Fruit fly (Drosophila melanogaster): ENCODE data around the gene Peritrophin-15b.

The Peritrophin-15b gene

DNA sequence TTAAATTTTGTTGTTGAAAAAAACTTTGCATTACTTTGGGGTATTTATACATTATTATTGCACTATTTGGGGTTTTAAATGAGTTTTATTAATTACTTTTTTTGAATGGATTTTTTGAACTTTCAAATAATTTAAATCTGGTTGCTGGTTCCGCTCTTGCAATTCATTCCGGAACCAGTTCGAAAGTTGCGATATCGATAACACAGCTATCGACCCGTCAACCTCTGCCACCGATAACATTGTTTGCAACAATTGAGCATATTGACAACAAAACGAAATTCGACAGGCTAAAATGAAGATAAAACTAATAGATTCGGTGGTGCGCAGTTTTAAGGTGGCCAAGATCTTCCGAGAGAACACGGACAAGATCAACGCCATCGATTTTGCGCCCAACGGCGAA is 20.5 kb downstream of the Peritrophin-15b start, which contains the start of gene Wdr82 (continued):
- TF ChIP-seq GATAe (GFP tag; conservative IDR thresholded peaks at IDR 0.05) (no peak), ems (GFP tag; optimal IDR thresholded peaks at IDR 0.05) (no peak), emc (GFP tag; optimal IDR thresholded peaks at IDR 0.05) (no peak), Ada2b (GFP tag; IDR thresholded peaks at IDR 0.05) (no peak), lola (GFP tag; optimal IDR thresholded peaks at IDR 0.05) (no peak), CG14860 (GFP tag; IDR thresholded peaks at IDR 0.05; ENCODE audit: partially characterized antibody) (peak; percentile 62), Poxn (GFP tag; IDR thresholded peaks at IDR 0.05) (no peak), CG7928 (GFP tag; optimal IDR thresholded peaks at IDR 0.05) (no peak), CG3847 (GFP tag; IDR thresholded peaks at IDR 0.05) (no peak), jing (GFP tag; optimal IDR thresholded peaks at IDR 0.05) (no peak), dmrt99B (tag; optimal IDR thresholded peaks at IDR 0.05) (no peak), CG2120 (GFP tag; optimal IDR thresholded peaks at IDR 0.05) (no peak), CG1603 (tag; optimal IDR thresholded peaks at IDR 0.05) (peak; percentile 44), hbn (GFP tag; IDR thresholded peaks at IDR 0.05; ENCODE audit: partially characterized antibody) (peak; percentile 61), run (tag; optimal IDR thresholded peaks at IDR 0.05) (no peak), Asciz (GFP tag; optimal IDR thresholded peaks at IDR 0.05) (no peak), CG7271 (tag; optimal IDR thresholded peaks at IDR 0.05) (no peak), CG12219 (GFP tag; optimal IDR thresholded peaks at IDR 0.05) (no peak), CG43689 (GFP tag; IDR thresholded peaks at IDR 0.05) (no peak), Camta (GFP tag; optimal IDR thresholded peaks at IDR 0.05) (no peak), CG6765 (GFP tag; optimal IDR thresholded peaks at IDR 0.05) (no peak), Spps (tag; optimal IDR thresholded peaks at IDR 0.05) (no peak), stwl (tag; optimal IDR thresholded peaks at IDR 0.05) (peak; percentile 86), prd (optimal IDR thresholded peaks at IDR 0.05) (no peak), prd (GFP tag; IDR thresholded peaks at IDR 0.05) (no peak), Neu2 (GFP tag; optimal IDR thresholded peaks at IDR 0.05; ENCODE audit: borderline replicate concordance) (no peak), CG10366 (GFP tag; IDR thresholded peaks at IDR 0.05) (no peak), CG1024 (GFP tag; IDR thresholded peaks at IDR 0.05) (no peak), ken (GFP tag; IDR thresholded peaks at IDR 0.05) (no peak), CG34224 (GFP tag; IDR thresholded peaks at IDR 0.05; ENCODE audit: partially characterized antibody) (peak; percentile 93), grau (tag; optimal IDR thresholded peaks at IDR 0.05) (peak; percentile 3), CG10959 (GFP tag; IDR thresholded peaks at IDR 0.05) (no peak), CG16813 (GFP tag; IDR thresholded peaks at IDR 0.05; ENCODE audit: partially characterized antibody) (peak; percentile 69), C15 (GFP tag; IDR thresholded peaks at IDR 0.05) (no peak), Rfx (GFP tag; IDR thresholded peaks at IDR 0.05) (no peak), ro (GFP tag; IDR thresholded peaks at IDR 0.05) (no peak), al (GFP tag; IDR thresholded peaks at IDR 0.05) (no peak), CG32772 (GFP tag; IDR thresholded peaks at IDR 0.05) (no peak), Doc3 (GFP tag; IDR thresholded peaks at IDR 0.05; ENCODE audit: partially characterized antibody) (peak; percentile 37; the same call in 1 of the 3 replicates), NC2α (GFP tag; optimal IDR thresholded peaks at IDR 0.05) (no peak), CG17359 (tag; optimal IDR thresholded peaks at IDR 0.05) (no peak), CG8924 (tag; optimal IDR thresholded peaks at IDR 0.05) (no peak), CG10431 (GFP tag; optimal IDR thresholded peaks at IDR 0.05) (no peak), her (GFP tag; optimal IDR thresholded peaks at IDR 0.05) (no peak), pho (GFP tag; optimal IDR thresholded peaks at IDR 0.05) (no peak), Nf-YB (GFP tag; optimal IDR thresholded peaks at IDR 0.05) (no peak), klu (GFP tag; IDR thresholded peaks at IDR 0.05) (no peak), Abd-B (GFP tag; optimal IDR thresholded peaks at IDR 0.05) (no peak), CG18476 (GFP tag; optimal IDR thresholded peaks at IDR 0.05) (no peak), gem (tag; optimal IDR thresholded peaks at IDR 0.05) (no peak), org-1 (GFP tag; optimal IDR thresholded peaks at IDR 0.05) (no peak), CG15073 (GFP tag; optimal IDR thresholded peaks at IDR 0.05) (no peak)
